Fruit fly (Drosophila melanogaster): ENCODE results near the gene CG8353.

CG8353 gene

DNA sequence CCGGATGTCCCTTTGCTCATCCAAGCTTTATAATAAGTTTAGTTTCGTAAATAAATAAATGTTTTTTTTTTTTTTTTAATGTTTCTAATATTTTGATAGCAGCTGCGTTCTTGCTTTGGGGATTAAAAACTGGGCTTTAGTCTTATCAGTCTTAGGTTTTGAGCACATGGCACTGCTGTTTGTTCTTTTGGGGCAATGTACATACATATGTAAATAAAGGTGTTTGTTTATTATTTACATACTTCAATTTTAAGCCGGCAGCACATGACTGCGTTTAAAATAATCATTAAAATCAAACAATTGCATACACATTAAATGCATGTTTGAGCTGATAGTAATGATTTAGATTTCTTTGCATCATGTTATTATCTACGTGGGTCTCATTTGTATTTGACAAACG, 49.6 kb upstream of the CG8353 start (continued):
- peak; percentile 71; the same call in 1 of the 2 replicates for TF ChIP-seq CG5953 (GFP tag; IDR thresholded peaks at IDR 0.05)
- peak; percentile 56 for TF ChIP-seq disco-r (GFP tag; optimal IDR thresholded peaks at IDR 0.05)
- peak; percentile 11 for TF ChIP-seq CG30403 (GFP tag; optimal IDR thresholded peaks at IDR 0.05)
- TF ChIP-seq eve (GFP tag; optimal IDR thresholded peaks at IDR 0.05): peak in 1 of 2 experiments; percentile 37
- TF ChIP-seq ara (GFP tag; IDR thresholded peaks at IDR 0.05): peak; percentile 84
- no peak for TF ChIP-seq Lim3 (GFP tag; IDR thresholded peaks at IDR 0.05)
- peak; percentile 95 for TF ChIP-seq CG15601 (tag; optimal IDR thresholded peaks at IDR 0.05)
- TF ChIP-seq CG6813 (GFP tag; optimal IDR thresholded peaks at IDR 0.05): peak; percentile 93
- peak; percentile 57; the same call in 1 of the 2 replicates for TF ChIP-seq ranshi (GFP tag; IDR thresholded peaks at IDR 0.05)
- TF ChIP-seq luna (GFP tag; optimal IDR thresholded peaks at IDR 0.05): peak; percentile 20
- TF ChIP-seq exex (tag; optimal IDR thresholded peaks at IDR 0.05): no peak
- no peak for TF ChIP-seq Optix (GFP tag; IDR thresholded peaks at IDR 0.05)
- no peak for TF ChIP-seq Drgx (GFP tag; IDR thresholded peaks at IDR 0.05)
- peak; percentile 99 for TF ChIP-seq sens (GFP tag)
- peak; percentile 39 for TF ChIP-seq CG4617 (GFP tag; optimal IDR thresholded peaks at IDR 0.05; ENCODE audit: borderline replicate concordance)
- TF ChIP-seq fd3F (GFP tag; optimal IDR thresholded peaks at IDR 0.05): peak; percentile 66
- TF ChIP-seq tll (GFP tag; optimal IDR thresholded peaks at IDR 0.05): no peak
- TF ChIP-seq fd64A (GFP tag; optimal IDR thresholded peaks at IDR 0.05): peak; percentile 92
- peak; percentile 73 for TF ChIP-seq dmrt99B (tag; optimal IDR thresholded peaks at IDR 0.05)
- peak; percentile 20; the same call in 1 of the 2 replicates for TF ChIP-seq CG14441 (GFP tag; IDR thresholded peaks at IDR 0.05)
- TF ChIP-seq wek (GFP tag; optimal IDR thresholded peaks at IDR 0.05): peak; percentile 91
- no peak for TF ChIP-seq jigr1 (GFP tag; IDR thresholded peaks at IDR 0.05)
- peak; percentile 76 for TF ChIP-seq CG1602 (GFP tag; optimal IDR thresholded peaks at IDR 0.05)
- peak; percentile 57 for TF ChIP-seq pnt (GFP tag; optimal IDR thresholded peaks at IDR 0.05)
- no peak for TF ChIP-seq HLH4C (GFP tag; IDR thresholded peaks at IDR 0.05; ENCODE audit: partially characterized antibody)
- TF ChIP-seq HLHmδ (GFP tag; optimal IDR thresholded peaks at IDR 0.05): peak; percentile 55
- TF ChIP-seq ind (GFP tag; optimal IDR thresholded peaks at IDR 0.05): no peak
- peak; percentile 88 for TF ChIP-seq gsb-n (tag; optimal IDR thresholded peaks at IDR 0.05)
- TF ChIP-seq C15 (GFP tag; IDR thresholded peaks at IDR 0.05): 0 out of 3 replicates have a peak, but pooled peaks have one; percentile 37
- peak; percentile 92; the same call in 1 of the 2 replicates for TF ChIP-seq chm (GFP tag; IDR thresholded peaks at IDR 0.05)
- peak; percentile 59 for TF ChIP-seq CG2116 (GFP tag; optimal IDR thresholded peaks at IDR 0.05)
- peak; percentile 54 for TF ChIP-seq CG10979 (tag; optimal IDR thresholded peaks at IDR 0.05)
- peak; percentile 48 for TF ChIP-seq CG17186 (GFP tag; optimal IDR thresholded peaks at IDR 0.05)
- peak; percentile 39; the same call in 1 of the 2 replicates for TF ChIP-seq sob (GFP tag; IDR thresholded peaks at IDR 0.05)
- peak; percentile 76 for TF ChIP-seq kni (GFP tag; optimal IDR thresholded peaks at IDR 0.05)
- peak; percentile 73 for TF ChIP-seq CG12659 (GFP tag; optimal IDR thresholded peaks at IDR 0.05)
- peak; percentile 85 for TF ChIP-seq Vsx1 (GFP tag; optimal IDR thresholded peaks at IDR 0.05)
- TF ChIP-seq slou (GFP tag; optimal IDR thresholded peaks at IDR 0.05): peak; percentile 18
- TF ChIP-seq CHES-1-like (GFP tag; optimal IDR thresholded peaks at IDR 0.05): peak; percentile 59
- peak; percentile 20 for TF ChIP-seq jumu (GFP tag; optimal IDR thresholded peaks at IDR 0.05)
- peak in 1 of 3 experiments; percentile 78 for TF ChIP-seq lola (GFP tag; optimal IDR thresholded peaks at IDR 0.05)
- peak; percentile 63 for TF ChIP-seq maf-S (GFP tag; optimal IDR thresholded peaks at IDR 0.05)
- TF ChIP-seq CG6683 (GFP tag; optimal IDR thresholded peaks at IDR 0.05): peak; percentile 51
- TF ChIP-seq CG9817 (tag; optimal IDR thresholded peaks at IDR 0.05): peak; percentile 34
- peak; percentile 66 for TF ChIP-seq CG17328 (GFP tag; IDR thresholded peaks at IDR 0.05)
- peak; percentile 90 for TF ChIP-seq CG1233 (GFP tag; optimal IDR thresholded peaks at IDR 0.05)
- peak in 1 of 2 experiments; percentile 90 for TF ChIP-seq bsh (GFP tag; optimal IDR thresholded peaks at IDR 0.05)
- no peak for TF ChIP-seq Aef1 (GFP tag; IDR thresholded peaks at IDR 0.05)
- no peak for TF ChIP-seq Usf (GFP tag; optimal IDR thresholded peaks at IDR 0.05)
- peak; percentile 90 for TF ChIP-seq CG6254 (GFP tag; optimal IDR thresholded peaks at IDR 0.05)

All from whole organism, embryonic.